Worm (Caenorhabditis elegans) whole organism, young adult: ENCODE data around the gene W02D7.12.

Source experiments
- B0019.2 ChIP-seq: fragments of 200-800 bp; sonication (Bioruptor generic); conservative IDR thresholded peaks from 2 replicates; pipeline ENCODE4 v1.3.6; 2022; ENCODE audit warnings: missing genetic modification reagents, missing genetic modification characterization, missing compliant biosample characterization
- D2030.7 ChIP-seq: fragments of 200-800 bp; sonication (Bioruptor generic); IDR thresholded peaks from 2 replicates; pipeline ENCODE4 v1.3.6; 2022; ENCODE audit warnings: missing genetic modification reagents, missing genetic modification characterization, missing compliant biosample characterization
- F33H1.4 ChIP-seq: fragments of 200-800 bp; sonication (Bioruptor generic); IDR thresholded peaks from 2 replicates; pipeline ENCODE4 v1.3.6; 2022; ENCODE audit warnings: missing genetic modification reagents, missing genetic modification characterization, missing compliant biosample characterization
- F37B4.10 ChIP-seq: fragments of 200-800 bp; sonication (Bioruptor generic); IDR thresholded peaks from 2 replicates; pipeline ENCODE4 v1.3.6; 2022; ENCODE audit warnings: missing genetic modification characterization, missing compliant biosample characterization
- F39B2.1 ChIP-seq: fragments of 200-800 bp; sonication (Bioruptor generic); IDR thresholded peaks from 2 replicates; pipeline ENCODE4 v1.3.6; 2022; ENCODE audit warnings: missing genetic modification reagents, missing genetic modification characterization, missing compliant biosample characterization
- F52B5.7 ChIP-seq: sonication (generic microtip); optimal IDR thresholded peaks from 2 replicates; lab custom pipeline; 2016; ENCODE audit warnings: mild to moderate bottlenecking, missing genetic modification characterization, missing compliant biosample characterization
- F57A8.1 ChIP-seq: fragments of 200-800 bp; sonication (Bioruptor generic); optimal IDR thresholded peaks from 2 replicates; lab custom pipeline; 2018; ENCODE audit warnings: mild to moderate bottlenecking, missing genetic modification characterization, moderate library complexity, missing compliant biosample characterization
- T07F8.4 ChIP-seq: sonication (generic microtip); optimal IDR thresholded peaks from 2 replicates; lab custom pipeline; 2016; ENCODE audit warnings: mild to moderate bottlenecking, missing genetic modification characterization, moderate library complexity, missing compliant biosample characterization
- aptf-3 ChIP-seq: fragments of 200-800 bp; sonication (Bioruptor generic); IDR thresholded peaks from 2 replicates; pipeline ENCODE4 v1.3.6; 2022; ENCODE audit warnings: missing genetic modification characterization, missing compliant biosample characterization
- cebp-1 ChIP-seq, 2 experiments: fragments of 200-800 bp in 1 of 2; sonication (Bioruptor generic) in 1 of 2; sonication (generic microtip) in 1 of 2; IDR thresholded peaks in 1 of 2; optimal IDR thresholded peaks in 1 of 2; 2 replicates each; pipeline versions ENCODE4 v1.3.6 to Lab custom; 2017 to 2022; ENCODE audit warnings: missing compliant biosample characterization in 2 of 2, missing genetic modification characterization in 2 of 2, mild to moderate bottlenecking in 1 of 2, missing genetic modification reagents in 1 of 2, moderate library complexity in 1 of 2
- cebp-2 ChIP-seq: fragments of 200-800 bp; sonication (Bioruptor generic); IDR thresholded peaks from 2 replicates; pipeline ENCODE4 v1.3.6; 2022; ENCODE audit warnings: missing genetic modification characterization, missing compliant biosample characterization
- ceh-100 ChIP-seq: fragments of 200-800 bp; sonication (Bioruptor generic); IDR thresholded peaks from 2 replicates; pipeline ENCODE4 v1.3.6; 2022; ENCODE audit warnings: missing genetic modification reagents, missing genetic modification characterization, missing compliant biosample characterization
- ceh-40 ChIP-seq: fragments of 200-800 bp; sonication (Bioruptor generic); IDR thresholded peaks from 2 replicates; pipeline ENCODE4 v1.3.6; 2022; ENCODE audit warnings: missing genetic modification characterization, missing compliant biosample characterization
- ceh-58 ChIP-seq: fragments of 200-800 bp; sonication (Bioruptor generic); IDR thresholded peaks from 2 replicates; pipeline ENCODE4 v1.3.6; 2022; ENCODE audit warnings: missing genetic modification characterization, missing compliant biosample characterization
- ceh-91 ChIP-seq: fragments of 200-800 bp; sonication (Bioruptor generic); IDR thresholded peaks from 2 replicates; pipeline ENCODE4 v1.3.6; 2022; ENCODE audit warnings: missing genetic modification reagents, missing genetic modification characterization, missing compliant biosample characterization
- chd-7 ChIP-seq: sonication (generic microtip); optimal IDR thresholded peaks from 2 replicates; lab custom pipeline; 2016; ENCODE audit warnings: mild to moderate bottlenecking, missing genetic modification characterization, moderate library complexity, missing compliant biosample characterization
- die-1 ChIP-seq: sonication (generic microtip); optimal IDR thresholded peaks from 2 replicates; lab custom pipeline; 2016; ENCODE audit warnings: missing genotype, mild to moderate bottlenecking, missing genetic modification characterization, missing compliant biosample characterization
- efl-1 ChIP-seq: fragments of 150-350 bp; optimal IDR thresholded peaks from 2 replicates; lab custom pipeline; 2014; ENCODE audit warnings: missing biosample characterization, missing genetic modification reagents, missing genetic modification characterization
- egl-18 ChIP-seq: fragments of 200-800 bp; sonication (Bioruptor generic); IDR thresholded peaks from 2 replicates; pipeline ENCODE4 v1.3.6; 2022; ENCODE audit warnings: missing genetic modification reagents, missing genetic modification characterization, missing compliant biosample characterization
- egrh-3 ChIP-seq: fragments of 200-800 bp; sonication (Bioruptor generic); IDR thresholded peaks from 2 replicates; pipeline ENCODE4 v1.3.6; 2022; ENCODE audit warnings: missing genetic modification reagents, missing genetic modification characterization, missing compliant biosample characterization
- hmg-1.2 ChIP-seq: fragments of 200-800 bp; sonication (Bioruptor generic); IDR thresholded peaks from 2 replicates; pipeline ENCODE4 v1.3.6; 2022; ENCODE audit warnings: missing genetic modification reagents, missing genetic modification characterization, missing compliant biosample characterization
- hmg-20 ChIP-seq: fragments of 200-800 bp; sonication (Bioruptor generic); IDR thresholded peaks from 2 replicates; pipeline ENCODE4 v1.3.6; 2022; ENCODE audit warnings: missing genetic modification reagents, missing genetic modification characterization, missing compliant biosample characterization
- let-526 ChIP-seq: fragments of 200-800 bp; sonication (Bioruptor generic); IDR thresholded peaks from 2 replicates; pipeline ENCODE4 v1.3.6; 2022; ENCODE audit warnings: missing genetic modification reagents, missing genetic modification characterization, missing compliant biosample characterization
- madf-3 ChIP-seq: fragments of 200-800 bp; sonication (Bioruptor generic); IDR thresholded peaks from 2 replicates; pipeline ENCODE4 v1.3.6; 2022; ENCODE audit warnings: missing genetic modification reagents, missing genetic modification characterization, missing compliant biosample characterization
- madf-6 ChIP-seq: fragments of 200-800 bp; sonication (Bioruptor generic); IDR thresholded peaks from 2 replicates; pipeline ENCODE4 v1.3.6; 2022; ENCODE audit warnings: missing genetic modification reagents, missing genetic modification characterization, missing compliant biosample characterization
- madf-8 ChIP-seq: fragments of 200-800 bp; sonication (Bioruptor generic); conservative IDR thresholded peaks from 2 replicates; pipeline ENCODE4 v1.3.6; 2022; ENCODE audit warnings: missing genetic modification reagents, missing genetic modification characterization, missing compliant biosample characterization
- zfh-2 ChIP-seq: fragments of 200-800 bp; sonication (Bioruptor generic); conservative IDR thresholded peaks from 2 replicates; pipeline ENCODE4 v1.3.6; 2022; ENCODE audit warnings: missing genetic modification reagents, missing genetic modification characterization, missing compliant biosample characterization
- ztf-28 ChIP-seq: fragments of 200-800 bp; sonication (Bioruptor generic); IDR thresholded peaks from 2 replicates; pipeline ENCODE4 v1.3.6; 2022; ENCODE audit warnings: missing genetic modification reagents, missing genetic modification characterization, missing compliant biosample characterization

W02D7.12 gene

DNA sequence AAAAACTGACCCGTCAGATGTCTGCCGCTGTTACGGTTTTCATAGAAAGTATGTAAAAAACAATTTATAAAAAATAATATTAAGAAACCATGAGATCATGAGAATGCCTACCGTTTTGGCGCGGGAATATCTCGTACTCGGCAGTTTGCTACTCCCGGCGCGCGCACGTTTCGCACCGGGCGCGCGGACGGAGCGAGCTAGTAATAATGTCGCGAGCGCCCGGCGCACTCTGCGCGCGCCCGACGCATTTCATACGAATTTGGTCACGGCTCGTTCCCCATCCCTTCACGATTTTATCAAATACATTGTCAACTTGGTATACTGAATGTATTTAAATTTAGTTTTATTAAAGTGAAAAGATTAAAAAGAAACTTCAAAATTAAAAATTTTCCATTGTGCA is 14.6 kb downstream of the W02D7.12 start:
- TF ChIP-seq ceh-91 (GFP tag; lab: Robert Waterston, UW), result no peak
- TF ChIP-seq zfh-2 (GFP tag; lab: Robert Waterston, UW), result peak; percentile 63

DNA sequence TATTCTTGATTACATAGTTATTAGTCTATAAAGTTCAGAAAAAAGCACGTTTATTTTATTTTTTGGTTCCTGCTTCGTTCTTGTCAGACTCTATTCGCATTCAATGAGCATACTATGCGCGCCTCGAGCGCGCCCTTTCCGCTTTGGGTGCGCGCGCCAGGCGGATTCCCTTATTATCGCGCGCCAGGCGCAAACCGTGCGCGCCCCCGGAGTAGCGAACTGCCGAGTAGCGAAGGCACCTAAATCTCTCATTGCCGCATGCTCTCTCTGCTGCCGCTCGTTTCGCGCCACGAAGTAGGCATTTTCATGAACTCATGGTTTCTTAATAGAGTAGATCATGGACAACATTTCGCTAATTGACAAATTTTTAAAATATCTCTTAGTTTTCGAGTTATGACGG is 15.8 kb downstream of the W02D7.12 start:
- TF ChIP-seq chd-7 (tag; lab: Kevin White, UChicago) (no peak), efl-1 (GFP tag; lab: Kevin White, UChicago) (peak; percentile 14), F52B5.7 (tag; lab: Kevin White, UChicago) (no peak), madf-6 (GFP tag; lab: Robert Waterston, UW) (peak; percentile 72), madf-8 (GFP tag; lab: Robert Waterston, UW) (peak; percentile 35; the same call in 1 of the 2 replicates), egrh-3 (GFP tag; lab: Robert Waterston, UW) (peak; percentile 79; the same call in 1 of the 2 replicates), hmg-1.2 (GFP tag; lab: Robert Waterston, UW) (peak; percentile 60; the same call in 1 of the 2 replicates), aptf-3 (GFP tag; lab: Robert Waterston, UW) (0 out of 2 replicates have a peak, but pooled peaks have one; percentile 53), zfh-2 (GFP tag; lab: Robert Waterston, UW) (peak; percentile 81)

DNA sequence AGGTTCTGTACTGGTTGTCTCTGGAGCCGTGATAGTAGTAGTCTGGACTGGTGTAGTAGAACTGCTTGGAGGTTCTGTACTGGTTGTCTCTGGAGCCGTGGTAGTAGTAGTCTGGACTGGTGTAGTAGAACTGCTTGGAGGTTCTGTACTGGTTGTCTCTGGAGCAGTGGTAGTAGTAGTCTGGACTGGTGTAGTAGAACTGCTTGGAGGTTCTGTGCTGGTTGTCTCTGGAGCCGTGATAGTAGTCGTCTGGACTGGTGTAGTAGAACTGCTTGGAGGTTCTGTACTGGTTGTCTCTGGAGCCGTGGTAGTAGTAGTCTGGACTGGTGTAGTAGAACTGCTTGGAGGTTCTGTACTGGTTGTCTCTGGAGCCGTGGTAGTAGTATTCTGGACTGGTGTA is 18.1 kb downstream of the W02D7.12 start:
- TF ChIP-seq egrh-3 (GFP tag; lab: Robert Waterston, UW) (peak; percentile 70), ztf-28 (GFP tag; lab: Robert Waterston, UW) (0 out of 2 replicates have a peak, but pooled peaks have one; percentile 49), cebp-2 (GFP tag; lab: Robert Waterston, UW) (peak; percentile 77; the same call in 1 of the 2 replicates), ceh-40 (GFP tag; lab: Robert Waterston, UW) (peak; percentile 85), F33H1.4 (GFP tag; lab: Robert Waterston, UW) (0 out of 2 replicates have a peak, but pooled peaks have one; percentile 25), F37B4.10 (GFP tag; lab: Robert Waterston, UW) (0 out of 2 replicates have a peak, but pooled peaks have one; percentile 82), aptf-3 (GFP tag; lab: Robert Waterston, UW) (0 out of 2 replicates have a peak, but pooled peaks have one; percentile 84), hmg-20 (GFP tag; lab: Robert Waterston, UW) (0 out of 2 replicates have a peak, but pooled peaks have one; percentile 28), ceh-58 (GFP tag; lab: Robert Waterston, UW) (0 out of 2 replicates have a peak, but pooled peaks have one; percentile 18), egl-18 (GFP tag; lab: Robert Waterston, UW) (0 out of 2 replicates have a peak, but pooled peaks have one; percentile 63), F39B2.1 (0 out of 2 replicates have a peak, but pooled peaks have one; percentile 60), B0019.2 (GFP tag; lab: Robert Waterston, UW) (peak; percentile 40; the same call in 1 of the 2 replicates), let-526 (GFP tag; lab: Robert Waterston, UW) (0 out of 2 replicates have a peak, but pooled peaks have one; percentile 70), D2030.7 (GFP tag; lab: Robert Waterston, UW) (peak; percentile 16; the same call in 1 of the 2 replicates), ceh-100 (0 out of 2 replicates have a peak, but pooled peaks have one; percentile 15), madf-3 (peak; percentile 80; the same call in 1 of the 2 replicates)

ce11 chrV:8334360-8334759 is 23.1 kb downstream of the W02D7.12 start, which contains the start of gene tmd-2:
TSS of gene tmd-2 (plus strand) at chrV:8334660.
- TF ChIP-seq T07F8.4 (tag; lab: Kevin White, UChicago) (no peak), die-1 (no peak), F57A8.1 (no peak)

- TF ChIP-seq cebp-1 (GFP tag; IDR thresholded peaks at IDR 0.05; lab: Robert Waterston, UW), result peak; percentile 51; the same call in 1 of the 2 replicates
- TF ChIP-seq cebp-1 (tag; optimal IDR thresholded peaks at IDR 0.05; lab: Kevin White, UChicago), result peak; percentile 78
- TF ChIP-seq hmg-1.2 (GFP tag; lab: Robert Waterston, UW), result no peak
These were observed 24.3 kb downstream of the W02D7.12 start for ce11 chrV:8335620-8336019.
